Worm (Caenorhabditis elegans) whole organism, midembryonic: Measurements from ENCODE around the gene W05B10.3.

Experiments used
- T22C8.4 ChIP-seq: fragments of 200-800 bp; sonication (Bioruptor generic); IDR thresholded peaks from 2 replicates; pipeline ENCODE4 v1.3.6; 2022; ENCODE audit warnings: missing genetic modification characterization, missing compliant biosample characterization
- flt-1 ChIP-seq: fragments of 200-800 bp; sonication (Bioruptor generic); IDR thresholded peaks from 2 replicates; pipeline ENCODE4 v1.3.6; 2022; ENCODE audit warnings: missing genetic modification characterization, missing compliant biosample characterization
- klf-2 ChIP-seq: fragments of 200-800 bp; sonication (Bioruptor generic); conservative IDR thresholded peaks from 2 replicates; pipeline ENCODE4 v1.3.6; 2022; ENCODE audit warnings: missing genetic modification reagents, missing genetic modification characterization, missing compliant biosample characterization
- tab-1 ChIP-seq: fragments of 200-800 bp; sonication (Bioruptor generic); IDR thresholded peaks from 2 replicates; pipeline ENCODE4 v1.3.6; 2022; ENCODE audit warnings: missing genetic modification characterization, missing compliant biosample characterization
- ztf-29 ChIP-seq: fragments of 200-800 bp; sonication (Bioruptor generic); IDR thresholded peaks from 2 replicates; pipeline ENCODE4 v1.3.6; 2022; ENCODE audit warnings: missing genetic modification reagents, missing genetic modification characterization, missing compliant biosample characterization

- no peak for TF ChIP-seq T22C8.4
- TF ChIP-seq klf-2 (GFP tag; lab: Robert Waterston, UW): no peak
- no peak for TF ChIP-seq flt-1 (GFP tag; lab: Robert Waterston, UW)
- no peak for TF ChIP-seq ztf-29 (GFP tag; lab: Robert Waterston, UW)
- no peak for TF ChIP-seq tab-1 (GFP tag; lab: Robert Waterston, UW)
Observed at ce11 chrV:12629743-12630142, 31.8 kb downstream of the W05B10.3 start, which contains the start of gene F56H9.6.
